Worm (Caenorhabditis elegans): ENCODE results near the gene flp-34.

flp-34 gene

DNA sequence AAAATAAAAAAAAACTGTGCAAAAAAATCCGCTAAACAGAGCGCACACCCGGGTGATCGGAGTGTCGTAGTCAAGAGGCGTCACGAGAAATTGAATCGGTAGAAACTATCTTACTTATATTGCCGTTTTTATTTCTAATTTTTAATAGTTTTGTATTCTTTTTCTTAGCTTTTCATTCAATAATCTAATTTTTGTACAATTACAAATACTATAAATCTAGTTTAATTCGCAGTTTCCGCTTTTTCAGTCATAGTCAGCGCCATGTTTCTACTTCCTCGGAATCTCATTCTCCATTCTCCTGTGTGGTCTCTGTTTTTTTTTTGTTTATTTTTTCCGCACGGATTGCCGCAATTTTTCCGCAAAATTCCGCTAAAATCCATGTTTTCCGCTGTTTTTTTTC is 29.4 kb downstream of the flp-34 start (continued):
- TF ChIP-seq ama-1 (optimal IDR thresholded peaks at IDR 0.05) (no peak), dve-1 (tag; optimal IDR thresholded peaks at IDR 0.05; ENCODE audit: insufficient read depth) (peak; percentile 41), duxl-1 (tag; optimal IDR thresholded peaks at IDR 0.05; ENCODE audit: poor library complexity) (no peak), spr-1 (tag; optimal IDR thresholded peaks at IDR 0.05) (no peak), dmd-9 (GFP tag; IDR thresholded peaks at IDR 0.05) (0 out of 2 replicates have a peak, but pooled peaks have one; percentile 16), mxl-3 (GFP tag; optimal IDR thresholded peaks at IDR 0.05) (peak; percentile 4), hif-1 (tag; optimal IDR thresholded peaks at IDR 0.05) (peak in 1 of 2 experiments; percentile 93), hlh-30 (tag; optimal IDR thresholded peaks at IDR 0.05; ENCODE audit: insufficient read depth) (peak; percentile 39), rbr-2 (tag; optimal IDR thresholded peaks at IDR 0.05) (peak; percentile 54), hmg-1.1 (GFP tag; IDR thresholded peaks at IDR 0.05) (peak; percentile 79), zip-2 (tag; optimal IDR thresholded peaks at IDR 0.05) (no peak), nhr-77 (tag; optimal IDR thresholded peaks at IDR 0.05) (peak; percentile 28), mep-1 (tag; optimal IDR thresholded peaks at IDR 0.05) (peak; percentile 65), lsy-2 (tag; optimal IDR thresholded peaks at IDR 0.05) (peak in 1 of 2 experiments; percentile 71), lin-38 (GFP tag; IDR thresholded peaks at IDR 0.05) (peak; percentile 54), mes-2 (tag; optimal IDR thresholded peaks at IDR 0.05; ENCODE audit: poor library complexity, severe bottlenecking) (peak; percentile 82), T26A8.4 (GFP tag; IDR thresholded peaks at IDR 0.05) (no peak), pha-4 (GFP tag; IDR thresholded peaks at IDR 0.05) (no peak), pha-4 (tag; optimal IDR thresholded peaks at IDR 0.05) (peak; percentile 1), saeg-2 (GFP tag; IDR thresholded peaks at IDR 0.05) (no peak), ZK337.2 (GFP tag; IDR thresholded peaks at IDR 0.05) (no peak; the same call in 1 of the 2 replicates), nhr-28 (tag; optimal IDR thresholded peaks at IDR 0.05) (peak; percentile 9), F37D6.2 (tag; optimal IDR thresholded peaks at IDR 0.05) (peak; percentile 48), ceh-44 (GFP tag; IDR thresholded peaks at IDR 0.05) (peak; percentile 93), zip-11 (GFP tag; IDR thresholded peaks at IDR 0.05) (no peak), vab-7 (GFP tag; IDR thresholded peaks at IDR 0.05) (peak; percentile 34; the same call in 1 of the 2 replicates), mdl-1 (tag; optimal IDR thresholded peaks at IDR 0.05) (no peak)

DNA sequence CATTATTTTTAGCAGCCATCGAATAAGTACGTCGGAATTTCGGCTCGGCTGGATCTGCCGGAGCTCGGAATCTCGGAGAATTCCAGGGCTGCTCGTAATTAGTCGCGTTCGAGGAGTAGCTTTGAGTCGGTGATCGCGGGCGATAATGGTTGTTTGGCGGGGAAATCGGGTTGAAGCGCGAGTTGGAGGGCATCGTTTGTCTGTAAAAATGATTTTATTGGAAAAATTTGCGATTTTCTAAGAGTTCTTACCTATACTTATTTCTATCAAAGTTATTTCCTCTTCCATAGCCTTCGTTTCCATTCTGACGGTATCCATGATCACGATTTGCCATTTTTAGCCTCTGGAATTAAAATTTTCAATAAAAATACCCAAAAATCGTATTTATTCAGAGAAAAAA is 29.8 kb downstream of the flp-34 start, which contains the start of gene Y50D4C.5:
TSS of gene Y50D4C.5 (minus strand) at position 345 of the 400 bp plus-strand sequence.
- TF ChIP-seq php-3 (GFP tag; IDR thresholded peaks at IDR 0.05) (no peak), pha-4 (GFP tag; IDR thresholded peaks at IDR 0.05) (no peak), pha-4 (tag; optimal IDR thresholded peaks at IDR 0.05) (no peak), set-16 (GFP tag; IDR thresholded peaks at IDR 0.05) (peak; percentile 21; the same call in 1 of the 2 replicates), sdz-12 (GFP tag; optimal IDR thresholded peaks at IDR 0.05) (no peak), T26A8.4 (GFP tag; IDR thresholded peaks at IDR 0.05) (no peak)

- 0 out of 2 replicates have a peak, but pooled peaks have one; percentile 10 for TF ChIP-seq F44E2.7 (GFP tag; IDR thresholded peaks at IDR 0.05)
- no peak for TF ChIP-seq Y5F2A.4 (GFP tag; optimal IDR thresholded peaks at IDR 0.05)
- no peak for TF ChIP-seq lim-7 (GFP tag; IDR thresholded peaks at IDR 0.05)
- no peak for TF ChIP-seq pqm-1 (tag; optimal IDR thresholded peaks at IDR 0.05)
- TF ChIP-seq set-16 (GFP tag; IDR thresholded peaks at IDR 0.05): peak; percentile 90
- no peak for TF ChIP-seq lin-38 (GFP tag; IDR thresholded peaks at IDR 0.05)
- no peak for TF ChIP-seq mxl-2 (GFP tag; conservative IDR thresholded peaks at IDR 0.05)
- TF ChIP-seq unc-39 (tag; optimal IDR thresholded peaks at IDR 0.05): no peak
- TF ChIP-seq lin-39 (tag; optimal IDR thresholded peaks at IDR 0.05): no peak
- TF ChIP-seq ceh-62 (tag; optimal IDR thresholded peaks at IDR 0.05): no peak
- TF ChIP-seq nhr-42 (GFP tag; IDR thresholded peaks at IDR 0.05): no peak
- TF ChIP-seq lsy-2 (tag; optimal IDR thresholded peaks at IDR 0.05): no peak
- TF ChIP-seq dmd-9 (GFP tag; IDR thresholded peaks at IDR 0.05): no peak
- no peak for TF ChIP-seq spr-3 (GFP tag; optimal IDR thresholded peaks at IDR 0.05)
- no peak for TF ChIP-seq ceh-20 (GFP tag; IDR thresholded peaks at IDR 0.05)
Observed at ce11 chrV:1001163-1001562, 32.0 kb downstream of the flp-34 start.

All from whole organism, L4 larva.